Worm (Caenorhabditis elegans) whole organism, early embryonic: ENCODE data around the gene E01G4.3.

ENCODE experiments used
- ama-1 ChIP-seq: fragments of 150-350 bp; optimal IDR thresholded peaks from 2 replicates; lab custom pipeline; 2014
- flt-1 ChIP-seq: fragments of 200-800 bp; sonication (Bioruptor generic); IDR thresholded peaks from 2 replicates; pipeline ENCODE4 v1.3.6; 2022; ENCODE audit warnings: missing genetic modification characterization, missing compliant biosample characterization
- scrt-1 ChIP-seq: fragments of 200-800 bp; sonication (Bioruptor generic); IDR thresholded peaks from 2 replicates; pipeline ENCODE4 v1.3.6; 2022; ENCODE audit warnings: missing genetic modification characterization, missing compliant biosample characterization

DNA sequence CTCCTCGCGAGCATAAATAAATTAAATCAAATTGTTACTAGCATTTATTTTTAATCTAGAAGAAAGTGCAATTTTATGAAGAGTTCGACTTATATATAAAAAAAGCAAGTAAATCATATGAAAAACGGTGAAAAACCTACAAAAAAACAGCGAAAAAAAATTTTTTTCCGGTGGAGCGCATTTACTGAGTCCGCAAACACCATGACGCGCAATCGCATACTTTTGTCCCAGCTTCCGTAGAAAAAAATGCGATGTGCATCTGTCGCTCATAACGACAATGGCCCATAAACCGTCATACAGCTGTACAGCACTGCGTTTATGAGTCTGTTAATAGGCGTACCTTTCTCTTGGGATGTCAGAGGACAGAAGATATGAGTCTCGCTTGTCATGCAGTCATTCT, 7.8 kb upstream of the E01G4.3 start:
- TF ChIP-seq scrt-1 (GFP tag; lab: Robert Waterston, UW): no peak
- TF ChIP-seq ama-1: no peak
- TF ChIP-seq flt-1 (GFP tag; lab: Robert Waterston, UW): no peak
